Worm (Caenorhabditis elegans): Measurements from ENCODE around the gene ZK418.7.

ZK418.7 gene

ce11 chrIII:7116615-7117252 is 36.1 kb upstream of the ZK418.7 start (continued):
- TF ChIP-seq jun-1 (tag; optimal IDR thresholded peaks at IDR 0.05), result peak; percentile 84
- TF ChIP-seq irx-1 (tag; optimal IDR thresholded peaks at IDR 0.05), result peak; percentile 12
- TF ChIP-seq pag-3 (tag; optimal IDR thresholded peaks at IDR 0.05; ENCODE audit: borderline replicate concordance, insufficient read depth), result no peak
- no peak for TF ChIP-seq nhr-237 (tag; optimal IDR thresholded peaks at IDR 0.05)
- TF ChIP-seq ztf-11 (tag; optimal IDR thresholded peaks at IDR 0.05), result no peak
- TF ChIP-seq mef-2 (tag; optimal IDR thresholded peaks at IDR 0.05), result no peak
- peak; percentile 51 for TF ChIP-seq dsc-1 (tag; optimal IDR thresholded peaks at IDR 0.05)
- no peak for TF ChIP-seq unc-30 (tag; optimal IDR thresholded peaks at IDR 0.05)
- no peak for TF ChIP-seq hlh-17 (GFP tag; optimal IDR thresholded peaks at IDR 0.05; ENCODE audit: borderline replicate concordance)
- TF ChIP-seq ces-1 (GFP tag; optimal IDR thresholded peaks at IDR 0.05), result no peak
- TF ChIP-seq efl-3 (GFP tag; optimal IDR thresholded peaks at IDR 0.05), result no peak
- TF ChIP-seq nhr-19 (GFP tag; conservative IDR thresholded peaks at IDR 0.05), result peak; percentile 86
- peak; percentile 63 for TF ChIP-seq nhr-90 (tag; optimal IDR thresholded peaks at IDR 0.05; ENCODE audit: poor library complexity)
- TF ChIP-seq sup-37 (GFP tag; optimal IDR thresholded peaks at IDR 0.05), result no peak
- no peak for TF ChIP-seq nhr-76 (tag; optimal IDR thresholded peaks at IDR 0.05)
- TF ChIP-seq egl-27 (tag; optimal IDR thresholded peaks at IDR 0.05), result peak; percentile 72 to 78
- TF ChIP-seq ama-1 (optimal IDR thresholded peaks at IDR 0.05), result no peak
- no peak for TF ChIP-seq unc-98 (GFP tag; IDR thresholded peaks at IDR 0.05)
- peak; percentile 75 for TF ChIP-seq nhr-47 (tag; optimal IDR thresholded peaks at IDR 0.05)
- peak; percentile 86 for TF ChIP-seq fkh-8 (tag; optimal IDR thresholded peaks at IDR 0.05)
- peak; percentile 90 for TF ChIP-seq lin-14 (GFP tag; optimal IDR thresholded peaks at IDR 0.05)
- peak; percentile 13 to 61 (median 29) for TF ChIP-seq dpl-1 (GFP tag; optimal IDR thresholded peaks at IDR 0.05)
- no peak for TF ChIP-seq zag-1 (tag; optimal IDR thresholded peaks at IDR 0.05)
- peak; percentile 50 for TF ChIP-seq xbp-1 (tag; optimal IDR thresholded peaks at IDR 0.05)
- TF ChIP-seq C34B4.2 (tag; optimal IDR thresholded peaks at IDR 0.05), result no peak
- TF ChIP-seq lin-35 (GFP tag; optimal IDR thresholded peaks at IDR 0.05), result peak; percentile 44 to 73
- TF ChIP-seq blmp-1 (tag; optimal IDR thresholded peaks at IDR 0.05), result peak; percentile 78
- peak; percentile 55 for TF ChIP-seq nhr-11 (tag; optimal IDR thresholded peaks at IDR 0.05)
- TF ChIP-seq mep-1 (tag; optimal IDR thresholded peaks at IDR 0.05), result peak; percentile 77
- TF ChIP-seq lin-13 (GFP tag; optimal IDR thresholded peaks at IDR 0.05), result peak; percentile 2
- TF ChIP-seq zip-4 (GFP tag; optimal IDR thresholded peaks at IDR 0.05), result no peak
- TF ChIP-seq sptf-1 (tag; optimal IDR thresholded peaks at IDR 0.05), result no peak

- TF ChIP-seq nhr-12 (tag; optimal IDR thresholded peaks at IDR 0.05), result no peak
- TF ChIP-seq zip-4 (GFP tag; optimal IDR thresholded peaks at IDR 0.05), result no peak
- TF ChIP-seq hpl-2 (GFP tag; optimal IDR thresholded peaks at IDR 0.05), result no peak
- no peak for TF ChIP-seq ets-5 (GFP tag; IDR thresholded peaks at IDR 0.05)
- TF ChIP-seq pax-3 (tag; optimal IDR thresholded peaks at IDR 0.05), result no peak
- TF ChIP-seq lir-3 (tag; optimal IDR thresholded peaks at IDR 0.05; ENCODE audit: poor library complexity), result no peak
- no peak for TF ChIP-seq alr-1 (tag; optimal IDR thresholded peaks at IDR 0.05; ENCODE audit: borderline replicate concordance)
- no peak for TF ChIP-seq rnt-1 (tag; optimal IDR thresholded peaks at IDR 0.05)
- TF ChIP-seq unc-130 (tag; optimal IDR thresholded peaks at IDR 0.05), result no peak
- no peak for TF ChIP-seq aly-2 (tag; optimal IDR thresholded peaks at IDR 0.05)
- no peak for TF ChIP-seq ztf-4 (tag; optimal IDR thresholded peaks at IDR 0.05)
- TF ChIP-seq C04F5.9 (tag; optimal IDR thresholded peaks at IDR 0.05), result no peak
- TF ChIP-seq tlp-1 (tag; optimal IDR thresholded peaks at IDR 0.05), result no peak
- no peak for TF ChIP-seq blmp-1 (tag; optimal IDR thresholded peaks at IDR 0.05)
- TF ChIP-seq ceh-88 (GFP tag; IDR thresholded peaks at IDR 0.05), result no peak
- TF ChIP-seq nhr-28 (tag; optimal IDR thresholded peaks at IDR 0.05), result no peak
- no peak for TF ChIP-seq ceh-90 (tag; optimal IDR thresholded peaks at IDR 0.05)
- TF ChIP-seq mep-1 (tag; optimal IDR thresholded peaks at IDR 0.05), result no peak
- no peak for TF ChIP-seq elt-2 (tag; optimal IDR thresholded peaks at IDR 0.05)
- TF ChIP-seq snpc-4 (tag; optimal IDR thresholded peaks at IDR 0.05), result no peak
- no peak for TF ChIP-seq ztf-11 (tag; optimal IDR thresholded peaks at IDR 0.05)
- TF ChIP-seq jun-1 (tag; optimal IDR thresholded peaks at IDR 0.05), result no peak
- TF ChIP-seq hlh-17 (GFP tag; optimal IDR thresholded peaks at IDR 0.05; ENCODE audit: borderline replicate concordance), result no peak
- no peak for TF ChIP-seq nhr-237 (tag; optimal IDR thresholded peaks at IDR 0.05)
- no peak for TF ChIP-seq nhr-19 (GFP tag; conservative IDR thresholded peaks at IDR 0.05)
- no peak for TF ChIP-seq skn-1 (tag; optimal IDR thresholded peaks at IDR 0.05)
- no peak for TF ChIP-seq vab-15 (tag; optimal IDR thresholded peaks at IDR 0.05)
- no peak for TF ChIP-seq nhr-76 (tag; optimal IDR thresholded peaks at IDR 0.05)
These were observed 34.4 kb upstream of the ZK418.7 start, which contains the start of gene nhr-10 for ce11 chrIII:7114952-7115488. Gene nhr-10 (minus strand): TSS chrIII:7115438.
